Worm (Caenorhabditis elegans): ENCODE data around the gene ZK666.15.

- TF ChIP-seq elt-2 (tag; optimal IDR thresholded peaks at IDR 0.05): no peak
- no peak for TF ChIP-seq egl-27 (tag; optimal IDR thresholded peaks at IDR 0.05)
- no peak for TF ChIP-seq nhr-77 (tag; optimal IDR thresholded peaks at IDR 0.05)
- no peak for TF ChIP-seq fkh-10 (GFP tag; optimal IDR thresholded peaks at IDR 0.05)
- no peak for TF ChIP-seq lsy-12 (tag; optimal IDR thresholded peaks at IDR 0.05)
- no peak for TF ChIP-seq unc-62 (GFP tag; optimal IDR thresholded peaks at IDR 0.05)
- no peak for TF ChIP-seq nhr-25 (tag; optimal IDR thresholded peaks at IDR 0.05)
- no peak for TF ChIP-seq ama-1 (optimal IDR thresholded peaks at IDR 0.05)
- TF ChIP-seq jun-1 (tag; optimal IDR thresholded peaks at IDR 0.05): no peak
- TF ChIP-seq nhr-237 (tag; optimal IDR thresholded peaks at IDR 0.05): no peak
- no peak for TF ChIP-seq ceh-82 (tag; optimal IDR thresholded peaks at IDR 0.05)
- no peak for TF ChIP-seq egl-5 (tag; optimal IDR thresholded peaks at IDR 0.05)
- no peak for TF ChIP-seq ceh-16 (tag; optimal IDR thresholded peaks at IDR 0.05)
Measured at ce11 chrII:10471247-10471646, 15.6 kb upstream of the ZK666.15 start, which contains the start of gene ZK666.1.
